Fruit fly (Drosophila melanogaster) whole organism, embryonic: ENCODE data around the gene CG11771.
A peak's percentile ranks its signal among the peaks of the same experiment; 100 is the strongest.

Experiments
- Atf6 ChIP-seq: fragments of 200-800 bp; sonication (Bioruptor generic); IDR thresholded peaks from 2 replicates; pipeline ENCODE4 v1.3.6; 2022; ENCODE audit warnings: missing biosample characterization, missing genetic modification characterization
- B-H2 ChIP-seq: fragments of 200-800 bp; sonication (Bioruptor generic); optimal IDR thresholded peaks from 2 replicates; lab custom pipeline; 2018; ENCODE audit warnings: missing biosample characterization, mild to moderate bottlenecking, missing genetic modification characterization
- CG12744 ChIP-seq: fragments of 200-800 bp; sonication (Bioruptor generic); optimal IDR thresholded peaks from 2 replicates; lab custom pipeline; 2016; ENCODE audit warnings: missing biosample characterization, missing genetic modification characterization
- CG1602 ChIP-seq: fragments of 200-800 bp; sonication (Bioruptor generic); optimal IDR thresholded peaks from 3 replicates; lab custom pipeline; 2016; ENCODE audit warnings: missing biosample characterization, missing genetic modification characterization
- CG31441 ChIP-seq: fragments of 200-800 bp; sonication (Bioruptor generic); IDR thresholded peaks from 2 replicates; pipeline ENCODE4 v1.3.6; 2022; ENCODE audit warnings: missing biosample characterization, missing genetic modification characterization
- CG3726 ChIP-seq: fragments of 200-800 bp; sonication (Bioruptor generic); IDR thresholded peaks from 3 replicates; pipeline ENCODE4, ENCODE4 v1.3.6; 2022; ENCODE audit warnings: missing biosample characterization, missing genetic modification characterization
- CG4282 ChIP-seq: fragments of 200-800 bp; sonication (Bioruptor generic); optimal IDR thresholded peaks from 2 replicates; lab custom pipeline; 2016; ENCODE audit warnings: missing biosample characterization, missing genetic modification characterization
- CG4617 ChIP-seq: fragments of 200-800 bp; sonication (Bioruptor generic); optimal IDR thresholded peaks from 3 replicates; lab custom pipeline; 2016; ENCODE audit warnings: missing biosample characterization, missing genetic modification characterization, borderline replicate concordance
- CG6683 ChIP-seq: fragments of 200-800 bp; sonication (Bioruptor generic); optimal IDR thresholded peaks from 2 replicates; lab custom pipeline; 2017; ENCODE audit warnings: missing biosample characterization, mild to moderate bottlenecking, missing genetic modification characterization, missing genetic modification reagents
- CG7372 ChIP-seq: fragments of 200-800 bp; sonication (Bioruptor generic); IDR thresholded peaks from 2 replicates; pipeline ENCODE4 v1.3.6; 2022; ENCODE audit warnings: missing biosample characterization, missing genetic modification characterization
- CG8944 ChIP-seq: fragments of 200-800 bp; sonication (Bioruptor generic); optimal IDR thresholded peaks from 3 replicates; lab custom pipeline; 2016; ENCODE audit warnings: missing biosample characterization, missing genetic modification characterization
- CG9437 ChIP-seq: fragments of 200-800 bp; sonication (Bioruptor generic); optimal IDR thresholded peaks from 2 replicates; lab custom pipeline; 2018; ENCODE audit warnings: missing biosample characterization, mild to moderate bottlenecking, missing genetic modification characterization
- CG9609 ChIP-seq: fragments of 200-800 bp; sonication (Bioruptor generic); optimal IDR thresholded peaks from 3 replicates; lab custom pipeline; 2016; ENCODE audit warnings: missing biosample characterization, missing genetic modification characterization
- CkIIα-i1 ChIP-seq: fragments of 200-800 bp; sonication (Bioruptor generic); IDR thresholded peaks from 2 replicates; pipeline ENCODE4 v1.3.6; 2022; ENCODE audit warnings: missing biosample characterization, missing genetic modification characterization
- Dip2 ChIP-seq: fragments of 200-800 bp; sonication (Bioruptor generic); IDR thresholded peaks from 2 replicates; pipeline ENCODE4 v1.3.6; 2022; ENCODE audit warnings: missing biosample characterization, missing genetic modification characterization
- Drgx ChIP-seq: fragments of 200-800 bp; sonication (Bioruptor generic); IDR thresholded peaks from 2 replicates; pipeline ENCODE4 v1.3.6; 2022; ENCODE audit warnings: missing biosample characterization, missing genetic modification characterization
- H2.0 ChIP-seq: fragments of 200-800 bp; sonication (Bioruptor generic); IDR thresholded peaks from 2 replicates; pipeline ENCODE4 v1.3.6; 2022; ENCODE audit warnings: missing biosample characterization, missing genetic modification characterization
- Hr51 ChIP-seq, 2 experiments: fragments of 200-800 bp; sonication (Bioruptor generic); optimal IDR thresholded peaks; 2 replicates in 1 of 2; 3 replicates in 1 of 2; lab custom pipeline; 2016 to 2018; ENCODE audit warnings: missing biosample characterization in 2 of 2, missing genetic modification characterization in 2 of 2, mild to moderate bottlenecking in 1 of 2, moderate library complexity in 1 of 2
- Meics ChIP-seq: fragments of 200-800 bp; sonication (Bioruptor generic); optimal IDR thresholded peaks from 2 replicates; lab custom pipeline; 2017; ENCODE audit warnings: missing biosample characterization, mild to moderate bottlenecking, missing genetic modification characterization
- Ptx1 ChIP-seq: fragments of 200-800 bp; sonication (Bioruptor generic); IDR thresholded peaks from 2 replicates; pipeline ENCODE4 v1.3.6; 2022; ENCODE audit warnings: missing biosample characterization, missing genetic modification characterization
- Taf1 ChIP-seq: fragments of 200-800 bp; sonication (Bioruptor generic); IDR thresholded peaks from 2 replicates; pipeline ENCODE4 v1.3.6; 2022; ENCODE audit warnings: missing biosample characterization, missing genetic modification characterization
- dan ChIP-seq: fragments of 200-800 bp; sonication (Bioruptor generic); IDR thresholded peaks from 2 replicates; pipeline ENCODE4 v1.3.6; 2022; ENCODE audit warnings: missing biosample characterization, missing genetic modification characterization
- dpn ChIP-seq, 2 experiments: fragments of 200-800 bp; sonication (Bioruptor generic); optimal IDR thresholded peaks; 3 replicates each; lab custom pipeline; 2016; ENCODE audit warnings: missing biosample characterization in 2 of 2, missing genetic modification characterization in 2 of 2
- emc ChIP-seq: fragments of 200-800 bp; sonication (Bioruptor generic); optimal IDR thresholded peaks from 2 replicates; lab custom pipeline; 2016; ENCODE audit warnings: missing biosample characterization, missing genetic modification characterization
- hkb ChIP-seq, 2 experiments: fragments of 200-800 bp in 1 of 2; fragments of >200 bp in 1 of 2; sonication (Bioruptor generic) in 1 of 2; IDR thresholded peaks in 1 of 2; optimal IDR thresholded peaks in 1 of 2; 2 replicates each; pipeline versions ENCODE4 v1.3.6 to Lab custom; 2017 to 2022; ENCODE audit warnings: missing biosample characterization in 1 of 2, missing genetic modification characterization in 1 of 2
- nmo ChIP-seq: fragments of 200-800 bp; sonication (Bioruptor generic); optimal IDR thresholded peaks from 2 replicates; lab custom pipeline; 2018; ENCODE audit warnings: missing biosample characterization, mild to moderate bottlenecking, missing genetic modification characterization, moderate library complexity
- onecut ChIP-seq: fragments of 200-800 bp; sonication (Bioruptor generic); IDR thresholded peaks from 2 replicates; pipeline ENCODE4 v1.3.6; 2022; ENCODE audit warnings: missing biosample characterization, missing genetic modification characterization
- prd ChIP-seq, 3 experiments: fragments of >200 bp in 2 of 3; fragments of 200-800 bp in 1 of 3; sonication (Bioruptor generic) in 1 of 3; optimal IDR thresholded peaks in 2 of 3; IDR thresholded peaks in 1 of 3; 2 replicates in 2 of 3; 3 replicates in 1 of 3; pipeline versions ENCODE4 v1.3.6 to Lab custom; 2017 to 2022; ENCODE audit warnings: missing biosample characterization in 1 of 3, missing genetic modification characterization in 1 of 3
- ro ChIP-seq: fragments of 200-800 bp; sonication (Bioruptor generic); IDR thresholded peaks from 2 replicates; pipeline ENCODE4 v1.3.6; 2022; ENCODE audit warnings: missing biosample characterization, missing genetic modification characterization
- sens ChIP-seq: fragments of 200-800 bp; sonication (Bioruptor generic); peaks from one replicate; lab custom pipeline; 2016; ENCODE audit warnings: missing biosample characterization, missing genetic modification characterization
- sisA ChIP-seq: fragments of 200-800 bp; sonication (Bioruptor generic); IDR thresholded peaks from 2 replicates; pipeline ENCODE4 v1.3.6; 2022; ENCODE audit warnings: missing biosample characterization, missing genetic modification characterization
- slbo ChIP-seq: fragments of 200-800 bp; sonication (Bioruptor generic); IDR thresholded peaks from 2 replicates; pipeline ENCODE4 v1.3.6; 2022; ENCODE audit warnings: missing biosample characterization, missing genetic modification characterization
- sna ChIP-seq: fragments of 200-800 bp; sonication (Bioruptor generic); IDR thresholded peaks from 2 replicates; pipeline ENCODE4 v1.3.6; 2022; ENCODE audit warnings: missing biosample characterization, missing genetic modification characterization; ENCODE audit not compliant: partially characterized antibody
- sug ChIP-seq: fragments of 200-800 bp; optimal IDR thresholded peaks from 2 replicates; lab custom pipeline; 2019; ENCODE audit warnings: missing biosample characterization, mild to moderate bottlenecking, missing genetic modification characterization, moderate library complexity
- usp ChIP-seq: fragments of >200 bp; optimal IDR thresholded peaks from 2 replicates; lab custom pipeline; 2017; ENCODE audit warnings: missing biosample characterization, missing genetic modification characterization
- vnd ChIP-seq: fragments of 200-800 bp; sonication (Bioruptor generic); IDR thresholded peaks from 3 replicates; pipeline ENCODE4 v1.3.6; 2022; ENCODE audit warnings: missing biosample characterization, missing genetic modification characterization; ENCODE audit not compliant: partially characterized antibody

Gene CG11771

dm6 chr3R:24905959-24906634 is 25.7 kb upstream of the CG11771 start, which contains the start of gene CG13643 (continued):
- TF ChIP-seq CG31441 (GFP tag; lab: Robert Waterston, UW) (peak; percentile 55; the same call in 1 of the 2 replicates), hkb (optimal IDR thresholded peaks at IDR 0.05; lab: Kevin White, UChicago) (no peak), hkb (GFP tag; IDR thresholded peaks at IDR 0.05; lab: Robert Waterston, UW) (0 out of 2 replicates have a peak, but pooled peaks have one; percentile 34), Meics (peak; percentile 53)

dm6 chr3R:24906648-24907047 is 25.2 kb upstream of the CG11771 start:
- TF ChIP-seq dan (GFP tag; lab: Robert Waterston, UW) (no peak), Drgx (GFP tag; lab: Robert Waterston, UW) (peak; percentile 46; the same call in 1 of the 2 replicates), Taf1 (GFP tag; lab: Robert Waterston, UW) (no peak), CG1602 (GFP tag; lab: Kevin White, UChicago) (no peak), sna (GFP tag; lab: Robert Waterston, UW) (no peak), sisA (GFP tag; lab: Robert Waterston, UW) (no peak), onecut (GFP tag; lab: Robert Waterston, UW) (no peak), sens (GFP tag; lab: Kevin White, UChicago) (peak; percentile 35), CG7372 (GFP tag; lab: Robert Waterston, UW) (0 out of 2 replicates have a peak, but pooled peaks have one; percentile 1), ro (GFP tag; lab: Robert Waterston, UW) (no peak), CG9609 (GFP tag; lab: Kevin White, UChicago) (no peak), Dip2 (GFP tag; lab: Robert Waterston, UW) (no peak), Hr51 (GFP tag; optimal IDR thresholded peaks at IDR 0.05; lab: Kevin White, UChicago) (no peak)

- TF ChIP-seq CkIIα-i1 (GFP tag; lab: Robert Waterston, UW) (no peak), nmo (no peak), dpn (GFP tag; optimal IDR thresholded peaks at IDR 0.05; lab: Kevin White, UChicago) (no peak), CG6683 (no peak), CG4617 (GFP tag; lab: Kevin White, UChicago) (no peak), Drgx (GFP tag; lab: Robert Waterston, UW) (peak; percentile 28; the same call in 1 of the 2 replicates), vnd (GFP tag; lab: Robert Waterston, UW) (no peak)
These were observed 23.8 kb upstream of the CG11771 start for dm6 chr3R:24908034-24908433.

dm6 chr3R:24910097-24910496 is 21.7 kb upstream of the CG11771 start:
- TF ChIP-seq CG8944 = no peak
- TF ChIP-seq usp = no peak
- no peak for TF ChIP-seq H2.0
- no peak for TF ChIP-seq Taf1 (GFP tag; lab: Robert Waterston, UW)
- TF ChIP-seq CG9437 (GFP tag; lab: Kevin White, UChicago) = no peak
- TF ChIP-seq CG4282 (GFP tag; lab: Kevin White, UChicago) = no peak
- TF ChIP-seq B-H2 (GFP tag; lab: Kevin White, UChicago) = no peak
- peak; percentile 81 for TF ChIP-seq Drgx (GFP tag; lab: Robert Waterston, UW)
- TF ChIP-seq sens (GFP tag; lab: Kevin White, UChicago) = peak; percentile 17
- no peak for TF ChIP-seq emc (GFP tag; lab: Kevin White, UChicago)
- TF ChIP-seq sisA (GFP tag; lab: Robert Waterston, UW) = peak; percentile 34; the same call in 1 of the 2 replicates
- TF ChIP-seq Atf6 (GFP tag; lab: Robert Waterston, UW) = no peak
- TF ChIP-seq CG3726 = no peak
- TF ChIP-seq hkb (optimal IDR thresholded peaks at IDR 0.05; lab: Kevin White, UChicago) = no peak
- TF ChIP-seq hkb (GFP tag; IDR thresholded peaks at IDR 0.05; lab: Robert Waterston, UW) = no peak
- no peak for TF ChIP-seq sug (tag; lab: Kevin White, UChicago)
- no peak for TF ChIP-seq CG12744 (GFP tag; lab: Kevin White, UChicago)
- TF ChIP-seq slbo (GFP tag; lab: Robert Waterston, UW) = 0 out of 2 replicates have a peak, but pooled peaks have one; percentile 3
- TF ChIP-seq Ptx1 (GFP tag; lab: Robert Waterston, UW) = 0 out of 2 replicates have a peak, but pooled peaks have one; percentile 28
- no peak for TF ChIP-seq prd (optimal IDR thresholded peaks at IDR 0.05; lab: Kevin White, UChicago)
- peak; percentile 37; the same call in 1 of the 3 replicates for TF ChIP-seq prd (GFP tag; IDR thresholded peaks at IDR 0.05; lab: Robert Waterston, UW)
